Worm (Caenorhabditis elegans) whole organism, L3 larva: ENCODE data around the gene ttr-18.

Experiments
- ZK546.5 ChIP-seq: sonication (generic microtip); optimal IDR thresholded peaks from 2 replicates; lab custom pipeline; 2017; ENCODE audit warnings: missing biosample characterization, missing genetic modification characterization
- ceh-9 ChIP-seq: sonication (generic microtip); optimal IDR thresholded peaks from 2 replicates; lab custom pipeline; 2018; ENCODE audit warnings: missing biosample characterization, missing genetic modification characterization
- egl-27 ChIP-seq: sonication (generic microtip); optimal IDR thresholded peaks from 4 replicates; lab custom pipeline; 2017; ENCODE audit warnings: missing biosample characterization, missing genetic modification reagents, missing genetic modification characterization
- egl-5 ChIP-seq: fragments of 150-350 bp; optimal IDR thresholded peaks from 2 replicates; lab custom pipeline; 2017; ENCODE audit warnings: missing biosample characterization, missing genetic modification reagents, missing genetic modification characterization, inconsistent platforms
- elt-3 ChIP-seq, 3 experiments: fragments of 150-350 bp in 1 of 3; sonication (generic microtip) in 2 of 3; optimal IDR thresholded peaks; 2 replicates in 2 of 3; 4 replicates in 1 of 3; lab custom pipeline; 2014 to 2017; ENCODE audit warnings: missing biosample characterization in 3 of 3, missing genetic modification characterization in 3 of 3
- hmg-11 ChIP-seq: sonication (generic microtip); optimal IDR thresholded peaks from 2 replicates; lab custom pipeline; 2016; ENCODE audit warnings: missing genetic modification characterization, missing compliant biosample characterization
- nhr-25 ChIP-seq: sonication (generic microtip); optimal IDR thresholded peaks from 2 replicates; lab custom pipeline; 2017; ENCODE audit warnings: missing biosample characterization, missing genetic modification characterization
- nhr-28 ChIP-seq: fragments of 150-350 bp; optimal IDR thresholded peaks from 2 replicates; lab custom pipeline; 2014; ENCODE audit warnings: missing biosample characterization, missing genetic modification characterization
- nhr-77 ChIP-seq: fragments of 150-350 bp; optimal IDR thresholded peaks from 2 replicates; lab custom pipeline; 2014; ENCODE audit warnings: missing biosample characterization, missing genetic modification characterization
- pha-4 ChIP-seq: fragments of 150-350 bp; optimal IDR thresholded peaks from 2 replicates; lab custom pipeline; 2014; ENCODE audit warnings: missing biosample characterization, missing genetic modification reagents, missing genetic modification characterization
- tbx-2 ChIP-seq: sonication (generic microtip); optimal IDR thresholded peaks from 2 replicates; lab custom pipeline; 2016; ENCODE audit warnings: mild to moderate bottlenecking, missing genetic modification characterization, missing compliant biosample characterization
- unc-62 ChIP-seq: fragments of 150-350 bp; sonication (generic microtip); optimal IDR thresholded peaks from 4 replicates; lab custom pipeline; 2014; ENCODE audit warnings: missing biosample characterization, missing genetic modification reagents, missing genetic modification characterization
- zag-1 ChIP-seq: fragments of 150-350 bp; optimal IDR thresholded peaks from 2 replicates; lab custom pipeline; 2014; ENCODE audit warnings: missing biosample characterization, missing genetic modification characterization
- ztf-4 ChIP-seq: fragments of 150-350 bp; optimal IDR thresholded peaks from 2 replicates; lab custom pipeline; 2014; ENCODE audit warnings: missing biosample characterization, missing genetic modification characterization

ce11 chrII:11521300-11521699, 34.8 kb upstream of the ttr-18 start, which contains the start of gene Y62F5A.10:
- TF ChIP-seq nhr-77 (no peak), pha-4 (tag; lab: Kevin White, UChicago) (no peak), nhr-28 (tag; lab: Kevin White, UChicago) (no peak), nhr-25 (tag; lab: Kevin White, UChicago) (no peak), elt-3 (tag; optimal IDR thresholded peaks at IDR 0.05; lab: Kevin White, UChicago) (no peak), zag-1 (tag; lab: Kevin White, UChicago) (no peak), unc-62 (no peak), egl-27 (tag; lab: Kevin White, UChicago) (no peak), ztf-4 (tag; lab: Kevin White, UChicago) (no peak), ZK546.5 (no peak), egl-5 (tag; lab: Kevin White, UChicago) (no peak), ceh-9 (tag; lab: Kevin White, UChicago) (no peak), tbx-2 (tag; lab: Kevin White, UChicago) (no peak), hmg-11 (tag; lab: Kevin White, UChicago) (no peak)
